Fruit fly (Drosophila melanogaster): ENCODE results near the gene Upf2.
A peak's percentile ranks its signal among the peaks of the same experiment; 100 is the strongest.

Upf2 gene

dm6 chrX:8063223-8063674 is 12.0 kb downstream of the Upf2 start (continued):
- TF ChIP-seq fkh (GFP tag; optimal IDR thresholded peaks at IDR 0.05), result no peak
- peak; percentile 82 for TF ChIP-seq net (GFP tag; optimal IDR thresholded peaks at IDR 0.05)
- peak; percentile 48 for TF ChIP-seq CG8632 (GFP tag; optimal IDR thresholded peaks at IDR 0.05)
- TF ChIP-seq fd85E (GFP tag; optimal IDR thresholded peaks at IDR 0.05), result no peak
- peak; percentile 72 for TF ChIP-seq achi (GFP tag; optimal IDR thresholded peaks at IDR 0.05)
- TF ChIP-seq Ets96B (tag; optimal IDR thresholded peaks at IDR 0.05), result peak; percentile 11
- TF ChIP-seq topi (GFP tag; optimal IDR thresholded peaks at IDR 0.05), result peak; percentile 41
- peak; percentile 88 for TF ChIP-seq eg (GFP tag; IDR thresholded peaks at IDR 0.05)
- no peak for TF ChIP-seq lz (GFP tag; optimal IDR thresholded peaks at IDR 0.05)
- peak; percentile 37 for TF ChIP-seq CG7368 (GFP tag; optimal IDR thresholded peaks at IDR 0.05)
- peak; percentile 75 for TF ChIP-seq CG9139 (GFP tag; optimal IDR thresholded peaks at IDR 0.05)
- peak; percentile 45 for TF ChIP-seq CG1621 (tag; optimal IDR thresholded peaks at IDR 0.05)
- no peak for TF ChIP-seq OdsH (GFP tag; optimal IDR thresholded peaks at IDR 0.05)
- peak; percentile 64 for TF ChIP-seq Blimp-1 (GFP tag; optimal IDR thresholded peaks at IDR 0.05)
- no peak for TF ChIP-seq CG8319 (GFP tag; optimal IDR thresholded peaks at IDR 0.05)
- no peak for TF ChIP-seq CG11294 (GFP tag; IDR thresholded peaks at IDR 0.05)
- peak; percentile 62 for TF ChIP-seq CG6276 (GFP tag; optimal IDR thresholded peaks at IDR 0.05)
- no peak for TF ChIP-seq CG11762 (GFP tag; optimal IDR thresholded peaks at IDR 0.05; ENCODE audit: insufficient read depth)

dm6 chrX:8062180-8062480 is 13.1 kb downstream of the Upf2 start:
- TF ChIP-seq cyc (GFP tag; optimal IDR thresholded peaks at IDR 0.05), result no peak
- no peak for TF ChIP-seq Sox15 (GFP tag; optimal IDR thresholded peaks at IDR 0.05)
- TF ChIP-seq dac (GFP tag; optimal IDR thresholded peaks at IDR 0.05), result no peak
- TF ChIP-seq CG8632 (GFP tag; optimal IDR thresholded peaks at IDR 0.05), result no peak
- no peak for TF ChIP-seq pdm3 (GFP tag; optimal IDR thresholded peaks at IDR 0.05)
- no peak for TF ChIP-seq fd59A (GFP tag; optimal IDR thresholded peaks at IDR 0.05)
- no peak for TF ChIP-seq CG6276 (GFP tag; optimal IDR thresholded peaks at IDR 0.05)
- TF ChIP-seq acj6 (GFP tag; optimal IDR thresholded peaks at IDR 0.05), result no peak
- TF ChIP-seq CG6163 (GFP tag; IDR thresholded peaks at IDR 0.05), result 0 out of 3 replicates have a peak, but pooled peaks have one; percentile 10
- TF ChIP-seq CG9139 (GFP tag; optimal IDR thresholded peaks at IDR 0.05), result no peak
- TF ChIP-seq Blimp-1 (GFP tag; optimal IDR thresholded peaks at IDR 0.05), result no peak
- TF ChIP-seq CG11902 (GFP tag; optimal IDR thresholded peaks at IDR 0.05), result no peak
- TF ChIP-seq CG31627 (GFP tag; optimal IDR thresholded peaks at IDR 0.05), result no peak
- peak in 1 of 2 experiments; percentile 67 for TF ChIP-seq ss (GFP tag; optimal IDR thresholded peaks at IDR 0.05)
- TF ChIP-seq Ets21C (GFP tag; optimal IDR thresholded peaks at IDR 0.05), result no peak
- no peak for TF ChIP-seq Smox (GFP tag; optimal IDR thresholded peaks at IDR 0.05)
- TF ChIP-seq OdsH (GFP tag; optimal IDR thresholded peaks at IDR 0.05), result no peak
- TF ChIP-seq Eip78C (GFP tag), result peak; percentile 88
- TF ChIP-seq CG8119 (GFP tag; IDR thresholded peaks at IDR 0.05), result no peak
- TF ChIP-seq CG10631 (GFP tag; optimal IDR thresholded peaks at IDR 0.05), result peak; percentile 1
- TF ChIP-seq Hr4 (GFP tag; optimal IDR thresholded peaks at IDR 0.05), result peak; percentile 1
- no peak for TF ChIP-seq salr (GFP tag; optimal IDR thresholded peaks at IDR 0.05)
- no peak for TF ChIP-seq Eip75B (GFP tag; optimal IDR thresholded peaks at IDR 0.05)
- no peak for TF ChIP-seq CG6854 (GFP tag; optimal IDR thresholded peaks at IDR 0.05)
- no peak for TF ChIP-seq CG1621 (tag; optimal IDR thresholded peaks at IDR 0.05)
- no peak for TF ChIP-seq CG10669 (GFP tag; optimal IDR thresholded peaks at IDR 0.05)
- no peak for TF ChIP-seq CG11762 (GFP tag; optimal IDR thresholded peaks at IDR 0.05; ENCODE audit: insufficient read depth)

- TF ChIP-seq Lpt (GFP tag; optimal IDR thresholded peaks at IDR 0.05) (no peak), Sox102F (GFP tag; optimal IDR thresholded peaks at IDR 0.05) (peak; percentile 6), CG6792 (GFP tag; optimal IDR thresholded peaks at IDR 0.05) (no peak), Ets96B (tag; optimal IDR thresholded peaks at IDR 0.05) (no peak), CG10669 (GFP tag; optimal IDR thresholded peaks at IDR 0.05) (peak; percentile 8), OdsH (GFP tag; optimal IDR thresholded peaks at IDR 0.05) (no peak), CG6808 (GFP tag; optimal IDR thresholded peaks at IDR 0.05) (peak; percentile 72), CG1621 (tag; optimal IDR thresholded peaks at IDR 0.05) (no peak), CG9139 (GFP tag; optimal IDR thresholded peaks at IDR 0.05) (no peak), vri (GFP tag; optimal IDR thresholded peaks at IDR 0.05) (peak; percentile 63), CG16779 (tag; optimal IDR thresholded peaks at IDR 0.05) (no peak), spab (GFP tag; optimal IDR thresholded peaks at IDR 0.05) (peak; percentile 31), acj6 (GFP tag; optimal IDR thresholded peaks at IDR 0.05) (no peak), lz (GFP tag; optimal IDR thresholded peaks at IDR 0.05) (peak; percentile 46), CG6163 (GFP tag; IDR thresholded peaks at IDR 0.05) (peak; percentile 50; the same call in 2 of the 3 replicates), Eip78C (GFP tag) (peak; percentile 39), dsx (GFP tag; optimal IDR thresholded peaks at IDR 0.05; ENCODE audit: poor library complexity, severe bottlenecking) (no peak), cyc (GFP tag; optimal IDR thresholded peaks at IDR 0.05) (peak; percentile 60)
Observed at dm6 chrX:8061392-8062179, 13.7 kb downstream of the Upf2 start, which contains the start of gene mys. mys (plus strand) TSS chrX:8061645.
